Fruit fly (Drosophila melanogaster): ENCODE measurements around the gene CG9663.

The CG9663 gene

dm6 chr2L:3299142-3299541, 3.8 kb downstream of the CG9663 start (continued):
- TF ChIP-seq zfh1 (GFP tag; IDR thresholded peaks at IDR 0.05), result no peak
- TF ChIP-seq Usf (GFP tag; optimal IDR thresholded peaks at IDR 0.05), result no peak
- no peak for TF ChIP-seq ash1 (GFP tag; optimal IDR thresholded peaks at IDR 0.05)
- no peak for TF ChIP-seq lmd (GFP tag; IDR thresholded peaks at IDR 0.05)
- TF ChIP-seq CG7372 (GFP tag; IDR thresholded peaks at IDR 0.05), result no peak
- TF ChIP-seq caup (GFP tag; optimal IDR thresholded peaks at IDR 0.05; ENCODE audit: severe bottlenecking), result no peak
- TF ChIP-seq cg (GFP tag; optimal IDR thresholded peaks at IDR 0.05), result no peak
- peak; percentile 5 for TF ChIP-seq lab (GFP tag; optimal IDR thresholded peaks at IDR 0.05)
- TF ChIP-seq CoRest (tag; optimal IDR thresholded peaks at IDR 0.05), result no peak
- no peak for TF ChIP-seq her (GFP tag; optimal IDR thresholded peaks at IDR 0.05)
- TF ChIP-seq CG8944 (GFP tag; optimal IDR thresholded peaks at IDR 0.05), result no peak
- no peak for TF ChIP-seq CG7745 (tag; optimal IDR thresholded peaks at IDR 0.05)
- no peak for TF ChIP-seq sob (GFP tag; IDR thresholded peaks at IDR 0.05)
- TF ChIP-seq Dbx (GFP tag; IDR thresholded peaks at IDR 0.05), result no peak
- TF ChIP-seq jigr1 (GFP tag; IDR thresholded peaks at IDR 0.05), result no peak
- TF ChIP-seq emc (GFP tag; optimal IDR thresholded peaks at IDR 0.05), result no peak
- 0 out of 3 replicates have a peak, but pooled peaks have one; percentile 19 for TF ChIP-seq ci (GFP tag; IDR thresholded peaks at IDR 0.05)
- peak; percentile 10 for TF ChIP-seq cwo (GFP tag; optimal IDR thresholded peaks at IDR 0.05)
- no peak for TF ChIP-seq CG2889 (GFP tag; IDR thresholded peaks at IDR 0.05)
- TF ChIP-seq Lhr (GFP tag; optimal IDR thresholded peaks at IDR 0.05), result no peak
- no peak for TF ChIP-seq CG3407 (GFP tag; optimal IDR thresholded peaks at IDR 0.05)
- TF ChIP-seq B-H2 (GFP tag; optimal IDR thresholded peaks at IDR 0.05), result no peak
- TF ChIP-seq mirr (GFP tag; optimal IDR thresholded peaks at IDR 0.05), result peak; percentile 81

dm6 chr2L:3298065-3298469, 4.9 kb downstream of the CG9663 start:
- TF ChIP-seq cwo (GFP tag; optimal IDR thresholded peaks at IDR 0.05), result peak; percentile 49
- no peak for TF ChIP-seq CG6689 (GFP tag; IDR thresholded peaks at IDR 0.05)
- TF ChIP-seq ERR (GFP tag; optimal IDR thresholded peaks at IDR 0.05), result no peak
- no peak for TF ChIP-seq seq (GFP tag; IDR thresholded peaks at IDR 0.05)
- no peak for TF ChIP-seq E2f2 (GFP tag; IDR thresholded peaks at IDR 0.05)
- TF ChIP-seq ewg (GFP tag; optimal IDR thresholded peaks at IDR 0.05), result no peak
- no peak for TF ChIP-seq tna (GFP tag; IDR thresholded peaks at IDR 0.05; ENCODE audit: partially characterized antibody)
- TF ChIP-seq CG11504 (tag; optimal IDR thresholded peaks at IDR 0.05), result no peak
- no peak for TF ChIP-seq dati (GFP tag; IDR thresholded peaks at IDR 0.05)
- TF ChIP-seq Sry-β (GFP tag; optimal IDR thresholded peaks at IDR 0.05), result no peak
- TF ChIP-seq sens (GFP tag), result peak; percentile 57
- no peak for TF ChIP-seq da (GFP tag; optimal IDR thresholded peaks at IDR 0.05)
- no peak for TF ChIP-seq CG7556 (GFP tag; optimal IDR thresholded peaks at IDR 0.05)
- TF ChIP-seq dmrt99B (tag; optimal IDR thresholded peaks at IDR 0.05), result no peak
- no peak for TF ChIP-seq jing (GFP tag; optimal IDR thresholded peaks at IDR 0.05)
- TF ChIP-seq CG6254 (GFP tag; optimal IDR thresholded peaks at IDR 0.05), result no peak
- peak; percentile 69 for TF ChIP-seq Hey (tag; optimal IDR thresholded peaks at IDR 0.05)
- no peak for TF ChIP-seq CG15696 (tag; optimal IDR thresholded peaks at IDR 0.05)
- no peak for TF ChIP-seq sna (GFP tag; IDR thresholded peaks at IDR 0.05; ENCODE audit: partially characterized antibody)
- no peak for TF ChIP-seq pnt (GFP tag; optimal IDR thresholded peaks at IDR 0.05)
- TF ChIP-seq lilli (GFP tag; optimal IDR thresholded peaks at IDR 0.05), result no peak
- no peak for TF ChIP-seq repo (GFP tag; optimal IDR thresholded peaks at IDR 0.05)
- TF ChIP-seq CG3163 (GFP tag; optimal IDR thresholded peaks at IDR 0.05), result no peak
- TF ChIP-seq NC2α (GFP tag; optimal IDR thresholded peaks at IDR 0.05), result no peak
- no peak for TF ChIP-seq Oaz (GFP tag; IDR thresholded peaks at IDR 0.05)
- TF ChIP-seq CG7271 (tag; optimal IDR thresholded peaks at IDR 0.05), result no peak
- TF ChIP-seq az2 (GFP tag; optimal IDR thresholded peaks at IDR 0.05), result no peak
- TF ChIP-seq dmrt11E (tag; optimal IDR thresholded peaks at IDR 0.05), result no peak
- TF ChIP-seq NC2β (GFP tag; optimal IDR thresholded peaks at IDR 0.05), result no peak
- peak; percentile 68 for TF ChIP-seq Vsx1 (GFP tag; optimal IDR thresholded peaks at IDR 0.05)
